Worm (Caenorhabditis elegans): ENCODE data around the gene ubc-15.

DNA sequence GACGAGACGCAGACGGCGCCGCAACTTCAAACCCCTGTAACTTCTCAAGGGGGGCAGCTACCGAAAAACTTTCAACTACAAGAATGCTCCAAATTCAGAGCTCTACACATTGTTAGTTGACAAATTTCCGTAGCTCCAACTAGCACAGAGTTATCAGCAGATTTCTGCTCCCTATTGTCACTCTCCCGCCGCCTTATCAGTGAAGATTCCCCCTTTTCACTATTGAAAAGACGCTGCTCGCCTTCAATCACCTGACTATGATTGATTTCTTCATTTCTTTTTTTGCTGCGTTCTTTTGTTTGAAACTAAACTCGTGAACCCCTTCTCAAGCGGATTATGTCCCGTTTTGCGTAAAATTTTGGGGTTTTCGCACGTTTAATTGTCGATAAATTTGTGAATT lies 9.0 kb upstream of the ubc-15 start:
- TF ChIP-seq nhr-41 (GFP tag; IDR thresholded peaks at IDR 0.05) = no peak
- TF ChIP-seq pha-4 (GFP tag; IDR thresholded peaks at IDR 0.05) = no peak
- TF ChIP-seq pha-4 (tag; optimal IDR thresholded peaks at IDR 0.05) = no peak
- no peak for TF ChIP-seq ceh-28 (tag; optimal IDR thresholded peaks at IDR 0.05)
- no peak for TF ChIP-seq mep-1 (tag; optimal IDR thresholded peaks at IDR 0.05)
- no peak for TF ChIP-seq nhr-76 (tag; optimal IDR thresholded peaks at IDR 0.05)
- TF ChIP-seq aly-2 (tag; optimal IDR thresholded peaks at IDR 0.05) = no peak
- TF ChIP-seq madf-5 (GFP tag; IDR thresholded peaks at IDR 0.05) = no peak
- no peak for TF ChIP-seq snpc-1.2 (GFP tag; IDR thresholded peaks at IDR 0.05)
